Worm (Caenorhabditis elegans) whole organism, L4/young adult: ENCODE measurements around the gene C18D1.2.

Experiments
- W03F9.2 ChIP-seq: fragments of 150-350 bp; optimal IDR thresholded peaks from 2 replicates; lab custom pipeline; 2014; ENCODE audit warnings: missing biosample characterization, missing genetic modification characterization
- dao-5 ChIP-seq: sonication (generic microtip); optimal IDR thresholded peaks from 2 replicates; lab custom pipeline; 2016; ENCODE audit warnings: missing genotype, missing genetic modification characterization, moderate library complexity, missing compliant biosample characterization
- him-1 ChIP-seq: sonication (generic microtip); optimal IDR thresholded peaks from 2 replicates; lab custom pipeline; 2016; ENCODE audit warnings: missing genotype, missing genetic modification reagents, missing genetic modification characterization, missing compliant biosample characterization

ce11 chrII:10099072-10099471, 42.3 kb downstream of the C18D1.2 start:
- TF ChIP-seq him-1 (tag; lab: Kevin White, UChicago) (no peak), W03F9.2 (tag; lab: Kevin White, UChicago) (no peak), dao-5 (tag; lab: Kevin White, UChicago) (no peak)
